Fruit fly (Drosophila melanogaster): ENCODE measurements around the gene CG5808.

- TF ChIP-seq CG17806 (tag; optimal IDR thresholded peaks at IDR 0.05) (no peak), gl (tag; optimal IDR thresholded peaks at IDR 0.05) (no peak), CG10348 (GFP tag; IDR thresholded peaks at IDR 0.05) (no peak)
Measured at dm6 chr3R:24790036-24790435, 26.8 kb downstream of the CG5808 start, which contains the start of gene CG13634.

Measured in whole organism, pupa.